Worm (Caenorhabditis elegans) whole organism, L1 larva: Measurements from ENCODE around the gene crn-2.

ENCODE experiments used
- F16B12.6 ChIP-seq: fragments of 150-350 bp; optimal IDR thresholded peaks from 2 replicates; lab custom pipeline; 2014; ENCODE audit warnings: missing biosample characterization, missing genetic modification characterization
- aha-1 ChIP-seq: fragments of 150-350 bp; optimal IDR thresholded peaks from 2 replicates; lab custom pipeline; 2014; ENCODE audit warnings: missing biosample characterization, missing genetic modification characterization
- alr-1 ChIP-seq: fragments of 200-800 bp; sonication (Bioruptor generic); optimal IDR thresholded peaks from 2 replicates; lab custom pipeline; 2018; ENCODE audit warnings: borderline replicate concordance, mild to moderate bottlenecking, missing genetic modification characterization, missing compliant biosample characterization
- ama-1 ChIP-seq: fragments of 150-350 bp; optimal IDR thresholded peaks from 2 replicates; lab custom pipeline; 2014
- blmp-1 ChIP-seq: fragments of 150-350 bp; optimal IDR thresholded peaks from 2 replicates; lab custom pipeline; 2014; ENCODE audit warnings: missing biosample characterization, missing genetic modification characterization
- ceh-82 ChIP-seq, 3 experiments: fragments of 150-350 bp in 1 of 3; sonication (generic microtip) in 2 of 3; optimal IDR thresholded peaks; 2 replicates each; lab custom pipeline; 2014 to 2017; ENCODE audit warnings: missing biosample characterization in 3 of 3, missing genetic modification characterization in 3 of 3
- ces-1 ChIP-seq: fragments of 150-350 bp; optimal IDR thresholded peaks from 2 replicates; lab custom pipeline; 2014; ENCODE audit warnings: missing biosample characterization, missing genetic modification reagents, missing genetic modification characterization
- dpl-1 ChIP-seq, 3 experiments: fragments of 150-350 bp in 2 of 3; sonication (generic microtip) in 1 of 3; optimal IDR thresholded peaks; 2 replicates each; lab custom pipeline; 2014 to 2017; ENCODE audit warnings: missing biosample characterization in 3 of 3, missing genetic modification characterization in 3 of 3, missing genetic modification reagents in 3 of 3
- dsc-1 ChIP-seq: sonication (generic microtip); optimal IDR thresholded peaks from 2 replicates; lab custom pipeline; 2016; ENCODE audit warnings: mild to moderate bottlenecking, missing genetic modification characterization, missing compliant biosample characterization
- efl-1 ChIP-seq, 4 experiments: fragments of 150-350 bp; optimal IDR thresholded peaks in 3 of 4; peaks in 1 of 4; 1 replicate in 1 of 4; 2 replicates in 3 of 4; lab custom pipeline; 2014; ENCODE audit warnings: missing biosample characterization in 2 of 4, missing genetic modification characterization in 2 of 4, missing genetic modification reagents in 2 of 4
- efl-3 ChIP-seq: fragments of 200-800 bp; sonication (Bioruptor generic); optimal IDR thresholded peaks from 2 replicates; lab custom pipeline; 2018; ENCODE audit warnings: mild to moderate bottlenecking, missing genetic modification characterization, missing compliant biosample characterization
- egl-13 ChIP-seq: sonication (generic microtip); optimal IDR thresholded peaks from 2 replicates; lab custom pipeline; 2016; ENCODE audit warnings: missing genotype, missing genetic modification reagents, missing genetic modification characterization, missing compliant biosample characterization
- elt-2 ChIP-seq: sonication (generic microtip); optimal IDR thresholded peaks from 2 replicates; lab custom pipeline; 2016; ENCODE audit warnings: missing genetic modification characterization, mild to moderate bottlenecking, inconsistent platforms, missing compliant biosample characterization, missing genetic modification reagents
- ets-5 ChIP-seq: fragments of 200-800 bp; sonication (Bioruptor generic); IDR thresholded peaks from 2 replicates; pipeline ENCODE4 v1.3.6; 2022; ENCODE audit warnings: missing genetic modification characterization, missing compliant biosample characterization
- fkh-10 ChIP-seq: sonication (generic microtip); optimal IDR thresholded peaks from 2 replicates; lab custom pipeline; 2017; ENCODE audit warnings: missing biosample characterization, missing genetic modification reagents, missing genetic modification characterization
- fkh-4 ChIP-seq: sonication (generic microtip); optimal IDR thresholded peaks from 2 replicates; lab custom pipeline; 2016; ENCODE audit warnings: missing compliant biosample characterization, missing genetic modification characterization, borderline replicate concordance
- fkh-8 ChIP-seq: sonication (generic microtip); optimal IDR thresholded peaks from 2 replicates; lab custom pipeline; 2016; ENCODE audit warnings: mild to moderate bottlenecking, missing genetic modification characterization, missing compliant biosample characterization
- hlh-4 ChIP-seq: sonication (generic microtip); optimal IDR thresholded peaks from 2 replicates; lab custom pipeline; 2016; ENCODE audit warnings: mild to moderate bottlenecking, missing genetic modification characterization, missing compliant biosample characterization
- isw-1 ChIP-seq: fragments of 200-800 bp; sonication (Bioruptor generic); IDR thresholded peaks from 2 replicates; pipeline ENCODE4 v1.3.6; 2022; ENCODE audit warnings: missing genetic modification characterization, missing compliant biosample characterization
- jun-1 ChIP-seq: fragments of 150-350 bp; optimal IDR thresholded peaks from 2 replicates; lab custom pipeline; 2014; ENCODE audit warnings: missing biosample characterization, missing genetic modification reagents, missing genetic modification characterization
- lin-13 ChIP-seq: fragments of 150-350 bp; optimal IDR thresholded peaks from 2 replicates; lab custom pipeline; 2014; ENCODE audit warnings: missing biosample characterization, missing genetic modification reagents, missing genetic modification characterization
- lin-14 ChIP-seq: fragments of 200-800 bp; sonication (Bioruptor generic); optimal IDR thresholded peaks from 2 replicates; lab custom pipeline; 2018; ENCODE audit warnings: mild to moderate bottlenecking, missing genetic modification characterization, moderate library complexity, missing compliant biosample characterization
- lin-35 ChIP-seq, 2 experiments: fragments of 150-350 bp; optimal IDR thresholded peaks; 2 replicates each; lab custom pipeline; 2014; ENCODE audit warnings: missing biosample characterization in 2 of 2, missing genetic modification characterization in 2 of 2, missing genetic modification reagents in 2 of 2
- lsy-2 ChIP-seq, 2 experiments: fragments of 150-350 bp; optimal IDR thresholded peaks; 2 replicates each; lab custom pipeline; 2014; ENCODE audit warnings: missing biosample characterization in 2 of 2, missing genetic modification characterization in 2 of 2
- mdl-1 ChIP-seq, 2 experiments: fragments of 150-350 bp; optimal IDR thresholded peaks; 2 replicates each; lab custom pipeline; 2014 to 2017; ENCODE audit warnings: missing biosample characterization in 2 of 2, missing genetic modification characterization in 2 of 2, inconsistent platforms in 1 of 2
- mep-1 ChIP-seq: fragments of 150-350 bp; optimal IDR thresholded peaks from 2 replicates; lab custom pipeline; 2014; ENCODE audit warnings: missing biosample characterization, missing genetic modification characterization
- nhr-11 ChIP-seq: fragments of 150-350 bp; optimal IDR thresholded peaks from 2 replicates; lab custom pipeline; 2014; ENCODE audit warnings: missing biosample characterization, missing genetic modification characterization
- nhr-20 ChIP-seq: sonication (generic microtip); optimal IDR thresholded peaks from 2 replicates; lab custom pipeline; 2016; ENCODE audit warnings: mild to moderate bottlenecking, missing genetic modification characterization, missing compliant biosample characterization
- nhr-237 ChIP-seq: fragments of 150-350 bp; optimal IDR thresholded peaks from 2 replicates; lab custom pipeline; 2014; ENCODE audit warnings: missing biosample characterization, missing genetic modification characterization
- nhr-28 ChIP-seq: fragments of 150-350 bp; optimal IDR thresholded peaks from 2 replicates; lab custom pipeline; 2014; ENCODE audit warnings: missing biosample characterization, missing genetic modification characterization
- nhr-47 ChIP-seq: sonication (generic microtip); optimal IDR thresholded peaks from 2 replicates; lab custom pipeline; 2016; ENCODE audit warnings: mild to moderate bottlenecking, missing genetic modification characterization, moderate library complexity, missing compliant biosample characterization
- nhr-71 ChIP-seq: sonication (generic microtip); optimal IDR thresholded peaks from 2 replicates; lab custom pipeline; 2016; ENCODE audit warnings: mild to moderate bottlenecking, missing genetic modification characterization, moderate library complexity, missing compliant biosample characterization
- nhr-77 ChIP-seq: fragments of 150-350 bp; optimal IDR thresholded peaks from 2 replicates; lab custom pipeline; 2014; ENCODE audit warnings: missing biosample characterization, missing genetic modification characterization
- nhr-85 ChIP-seq: sonication (generic microtip); peaks from one replicate; lab custom pipeline; 2016; ENCODE audit warnings: missing genetic modification characterization, inconsistent platforms, missing compliant biosample characterization
- pag-3 ChIP-seq: sonication (generic microtip); optimal IDR thresholded peaks from 2 replicates; lab custom pipeline; 2017; ENCODE audit warnings: missing genetic modification characterization, mild to moderate bottlenecking, missing compliant biosample characterization, antibody characterized with exemption, borderline replicate concordance; ENCODE audit not compliant: insufficient read depth
- pax-3 ChIP-seq: fragments of 200-800 bp; sonication (Bioruptor generic); optimal IDR thresholded peaks from 2 replicates; lab custom pipeline; 2018; ENCODE audit warnings: mild to moderate bottlenecking, missing genetic modification characterization, moderate library complexity, missing compliant biosample characterization
- rnt-1 ChIP-seq: sonication (generic microtip); optimal IDR thresholded peaks from 2 replicates; lab custom pipeline; 2016; ENCODE audit warnings: mild to moderate bottlenecking, missing genetic modification characterization, moderate library complexity, missing compliant biosample characterization
- skn-1 ChIP-seq: fragments of 150-350 bp; optimal IDR thresholded peaks from 2 replicates; lab custom pipeline; 2014; ENCODE audit warnings: missing biosample characterization, missing genetic modification characterization
- snpc-4 ChIP-seq: fragments of 150-350 bp; optimal IDR thresholded peaks from 2 replicates; lab custom pipeline; 2014; ENCODE audit warnings: missing biosample characterization, missing genetic modification characterization
- sptf-1 ChIP-seq: fragments of 150-350 bp; optimal IDR thresholded peaks from 2 replicates; lab custom pipeline; 2014; ENCODE audit warnings: missing biosample characterization, missing genetic modification characterization
- swsn-7 ChIP-seq: sonication (generic microtip); optimal IDR thresholded peaks from 2 replicates; lab custom pipeline; 2016; ENCODE audit warnings: missing genetic modification characterization, missing compliant biosample characterization
- tbx-2 ChIP-seq: sonication (generic microtip); optimal IDR thresholded peaks from 2 replicates; lab custom pipeline; 2016; ENCODE audit warnings: missing genetic modification characterization, missing compliant biosample characterization
- tlp-1 ChIP-seq: fragments of 150-350 bp; optimal IDR thresholded peaks from 2 replicates; lab custom pipeline; 2014; ENCODE audit warnings: missing biosample characterization, missing genetic modification characterization
- unc-86 ChIP-seq: sonication (generic microtip); optimal IDR thresholded peaks from 2 replicates; lab custom pipeline; 2016; ENCODE audit warnings: missing genetic modification characterization, missing compliant biosample characterization
- vab-15 ChIP-seq: sonication (generic microtip); optimal IDR thresholded peaks from 2 replicates; lab custom pipeline; 2017; ENCODE audit warnings: missing genotype, mild to moderate bottlenecking, missing genetic modification characterization, missing compliant biosample characterization
- xbp-1 ChIP-seq: sonication (generic microtip); optimal IDR thresholded peaks from 2 replicates; lab custom pipeline; 2016; ENCODE audit warnings: missing genetic modification characterization, missing compliant biosample characterization
- zag-1 ChIP-seq: fragments of 150-350 bp; optimal IDR thresholded peaks from 2 replicates; lab custom pipeline; 2014; ENCODE audit warnings: missing biosample characterization, missing genetic modification characterization
- zip-4 ChIP-seq: fragments of 200-800 bp; sonication (Bioruptor generic); optimal IDR thresholded peaks from 2 replicates; lab custom pipeline; 2018; ENCODE audit warnings: mild to moderate bottlenecking, missing genetic modification characterization, moderate library complexity, missing compliant biosample characterization
- ztf-11 ChIP-seq, 2 experiments: sonication (generic microtip); optimal IDR thresholded peaks; 2 replicates each; lab custom pipeline; 2016 to 2017; ENCODE audit warnings: missing genetic modification characterization in 2 of 2, missing biosample characterization in 1 of 2, missing compliant biosample characterization in 1 of 2
- ztf-4 ChIP-seq: fragments of 150-350 bp; optimal IDR thresholded peaks from 2 replicates; lab custom pipeline; 2014; ENCODE audit warnings: missing biosample characterization, missing genetic modification characterization

The crn-2 gene

ce11 chrV:5579666-5580065 lies 14.7 kb upstream of the crn-2 start:
- no peak for TF ChIP-seq efl-1 (optimal IDR thresholded peaks at IDR 0.05; lab: Kevin White, UChicago)
- TF ChIP-seq efl-1 (GFP tag; optimal IDR thresholded peaks at IDR 0.05 in 1 of 2; lab: Kevin White, UChicago) = peak in 1 of 2 experiments; percentile 32
- TF ChIP-seq fkh-4 (tag; lab: Kevin White, UChicago) = no peak

- TF ChIP-seq nhr-20 (tag; lab: Kevin White, UChicago) (peak; percentile 32), ama-1 (lab: Kevin White, UChicago) (peak; percentile 10), dpl-1 (GFP tag; optimal IDR thresholded peaks at IDR 0.05; lab: Kevin White, UChicago) (peak in 2 of 3 experiments; percentile 14 to 54), unc-86 (tag; lab: Kevin White, UChicago) (peak; percentile 27), nhr-11 (no peak), swsn-7 (tag; lab: Kevin White, UChicago) (peak; percentile 59), nhr-237 (peak; percentile 12), mep-1 (peak; percentile 58), lsy-2 (tag; optimal IDR thresholded peaks at IDR 0.05; lab: Kevin White, UChicago) (peak; percentile 67 to 90), ets-5 (no peak), ztf-4 (tag; lab: Kevin White, UChicago) (peak; percentile 45), efl-1 (optimal IDR thresholded peaks at IDR 0.05; lab: Kevin White, UChicago) (peak; percentile 60 to 74), efl-1 (GFP tag; optimal IDR thresholded peaks at IDR 0.05 in 1 of 2; lab: Kevin White, UChicago) (peak; percentile 48 to 92), lin-13 (GFP tag; lab: Kevin White, UChicago) (peak; percentile 40), lin-14 (GFP tag; lab: Kevin White, UChicago) (peak; percentile 90), efl-3 (GFP tag; lab: Kevin White, UChicago) (no peak), nhr-71 (peak; percentile 76), ceh-82 (tag; optimal IDR thresholded peaks at IDR 0.05; lab: Kevin White, UChicago) (peak; percentile 36 to 78 (median 67)), nhr-47 (tag; lab: Kevin White, UChicago) (peak; percentile 46), dsc-1 (tag; lab: Kevin White, UChicago) (no peak), pag-3 (tag; lab: Kevin White, UChicago) (no peak), ztf-11 (tag; optimal IDR thresholded peaks at IDR 0.05; lab: Kevin White, UChicago) (no peak), egl-13 (tag; lab: Kevin White, UChicago) (no peak), isw-1 (GFP tag; lab: Robert Waterston, UW) (peak; percentile 33), elt-2 (no peak), zag-1 (tag; lab: Kevin White, UChicago) (no peak), jun-1 (tag; lab: Kevin White, UChicago) (peak; percentile 17), pax-3 (tag; lab: Kevin White, UChicago) (no peak), lin-35 (GFP tag; optimal IDR thresholded peaks at IDR 0.05; lab: Kevin White, UChicago) (peak; percentile 56 to 62), mdl-1 (tag; optimal IDR thresholded peaks at IDR 0.05; lab: Kevin White, UChicago) (peak in 1 of 2 experiments; percentile 34), xbp-1 (tag; lab: Kevin White, UChicago) (peak; percentile 34), nhr-28 (no peak), aha-1 (tag; lab: Kevin White, UChicago) (no peak), alr-1 (tag; lab: Kevin White, UChicago) (no peak), ces-1 (no peak), blmp-1 (peak; percentile 66), sptf-1 (tag; lab: Kevin White, UChicago) (no peak), skn-1 (tag; lab: Kevin White, UChicago) (peak; percentile 50), rnt-1 (peak; percentile 48), zip-4 (peak; percentile 15), vab-15 (tag; lab: Kevin White, UChicago) (no peak), snpc-4 (peak; percentile 50), fkh-10 (GFP tag; lab: Kevin White, UChicago) (no peak), F16B12.6 (peak; percentile 59), hlh-4 (no peak), tbx-2 (tag; lab: Kevin White, UChicago) (peak; percentile 52), tlp-1 (tag; lab: Kevin White, UChicago) (no peak), nhr-77 (tag; lab: Kevin White, UChicago) (peak; percentile 29), fkh-8 (tag; lab: Kevin White, UChicago) (peak; percentile 61), nhr-85 (no peak)
Measured at ce11 chrV:5580517-5580916, 13.9 kb upstream of the crn-2 start.
